Fruit fly (Drosophila melanogaster) whole organism, pupa: ENCODE results near the gene Grx3.

ENCODE experiments used
- CG10348 ChIP-seq: fragments of 200-800 bp; sonication (Bioruptor generic); IDR thresholded peaks from 2 replicates; pipeline ENCODE4 v1.3.6; 2022; ENCODE audit warnings: missing biosample characterization, missing genetic modification characterization
- CG12605 ChIP-seq: fragments of 200-800 bp; sonication (Bioruptor generic); IDR thresholded peaks from 2 replicates; pipeline ENCODE4 v1.3.6; 2022; ENCODE audit warnings: missing biosample characterization, missing genetic modification characterization
- CG17806 ChIP-seq: fragments of 200-800 bp; sonication (Bioruptor generic); optimal IDR thresholded peaks from 2 replicates; lab custom pipeline; 2018; ENCODE audit warnings: missing biosample characterization, mild to moderate bottlenecking, missing genetic modification characterization, moderate library complexity
- CG32121 ChIP-seq: fragments of 200-800 bp; sonication (Bioruptor generic); IDR thresholded peaks from 2 replicates; pipeline ENCODE4 v1.3.6; 2022; ENCODE audit warnings: missing biosample characterization, missing genetic modification characterization
- CG4496 ChIP-seq: fragments of 200-800 bp; sonication (Bioruptor generic); IDR thresholded peaks from 3 replicates; pipeline ENCODE4 v1.3.6; 2022; ENCODE audit warnings: missing biosample characterization, missing genetic modification characterization
- CG9948 ChIP-seq: fragments of 200-800 bp; sonication (Bioruptor generic); optimal IDR thresholded peaks from 2 replicates; lab custom pipeline; 2018; ENCODE audit warnings: missing biosample characterization, mild to moderate bottlenecking, missing genetic modification characterization, moderate library complexity
- D1 ChIP-seq: fragments of 200-800 bp; sonication (Bioruptor generic); optimal IDR thresholded peaks from 2 replicates; lab custom pipeline; 2018; ENCODE audit warnings: missing biosample characterization, mild to moderate bottlenecking, missing genetic modification characterization, moderate library complexity
- EcR ChIP-seq: fragments of 200-800 bp; sonication (Bioruptor generic); optimal IDR thresholded peaks from 3 replicates; lab custom pipeline; 2019; ENCODE audit warnings: missing biosample characterization, missing genetic modification characterization, mild to moderate bottlenecking, moderate library complexity, missing genetic modification reagents
- Ets98B ChIP-seq: fragments of 200-800 bp; sonication (Bioruptor generic); IDR thresholded peaks from 2 replicates; pipeline ENCODE4 v1.3.6; 2022; ENCODE audit warnings: missing biosample characterization, missing genetic modification characterization
- Pif1A ChIP-seq: fragments of 200-800 bp; sonication (Bioruptor generic); optimal IDR thresholded peaks from 3 replicates; lab custom pipeline; 2016; ENCODE audit warnings: missing biosample characterization, missing genetic modification characterization
- Pif1B ChIP-seq: fragments of 200-800 bp; sonication (Bioruptor generic); optimal IDR thresholded peaks from 3 replicates; lab custom pipeline; 2016; ENCODE audit warnings: missing biosample characterization, missing genetic modification characterization
- fd96Ca ChIP-seq: fragments of 200-800 bp; sonication (Bioruptor generic); IDR thresholded peaks from 3 replicates; pipeline ENCODE4 v1.3.6; 2022; ENCODE audit warnings: missing biosample characterization, missing genetic modification characterization
- gl ChIP-seq: fragments of 200-800 bp; sonication (Bioruptor generic); optimal IDR thresholded peaks from 2 replicates; lab custom pipeline; 2018; ENCODE audit warnings: missing biosample characterization, mild to moderate bottlenecking, missing genetic modification characterization
- rn ChIP-seq: fragments of 200-800 bp; sonication (Bioruptor generic); IDR thresholded peaks from 2 replicates; pipeline ENCODE4 v1.3.6; 2022; ENCODE audit warnings: missing biosample characterization, missing genetic modification characterization

dm6 chr2L:13382351-13383029 is 16.2 kb downstream of the Grx3 start, which contains the start of gene loqs:
- no peak for TF ChIP-seq CG17806 (tag; lab: Kevin White, UChicago)
- TF ChIP-seq CG32121 (GFP tag; lab: Robert Waterston, UW), result no peak
- TF ChIP-seq EcR (GFP tag; lab: Kevin White, UChicago), result no peak
- no peak for TF ChIP-seq fd96Ca (GFP tag; lab: Robert Waterston, UW)
- TF ChIP-seq CG9948 (tag; lab: Kevin White, UChicago), result no peak
- TF ChIP-seq CG4496 (GFP tag; lab: Robert Waterston, UW), result no peak
- no peak for TF ChIP-seq CG10348 (GFP tag; lab: Robert Waterston, UW)
- no peak for TF ChIP-seq rn (GFP tag; lab: Robert Waterston, UW)
- no peak; the same call in 1 of the 2 replicates for TF ChIP-seq Ets98B (GFP tag; lab: Robert Waterston, UW)
- no peak for TF ChIP-seq Pif1B
- TF ChIP-seq gl (tag; lab: Kevin White, UChicago), result no peak
- TF ChIP-seq CG12605 (GFP tag; lab: Robert Waterston, UW), result no peak
- no peak for TF ChIP-seq D1 (tag; lab: Kevin White, UChicago)
- no peak for TF ChIP-seq Pif1A (GFP tag; lab: Kevin White, UChicago)
